Fruit fly (Drosophila melanogaster) whole organism, embryonic: ENCODE results near the gene Tcs3.

Experiments used
- CG11456 ChIP-seq: fragments of 200-800 bp; sonication (Bioruptor generic); IDR thresholded peaks from 3 replicates; pipeline ENCODE4 v1.3.6; 2022; ENCODE audit warnings: missing biosample characterization, missing genetic modification characterization
- CG13296 ChIP-seq: fragments of 200-800 bp; sonication (Bioruptor generic); optimal IDR thresholded peaks from 3 replicates; lab custom pipeline; 2018; ENCODE audit warnings: missing biosample characterization, mild to moderate bottlenecking, missing genetic modification characterization
- CG14441 ChIP-seq: fragments of 200-800 bp; sonication (Bioruptor generic); IDR thresholded peaks from 2 replicates; pipeline ENCODE4 v1.3.6; 2022; ENCODE audit warnings: missing biosample characterization, missing genetic modification characterization
- CG16815 ChIP-seq: fragments of 200-800 bp; sonication (Bioruptor generic); optimal IDR thresholded peaks from 3 replicates; lab custom pipeline; 2017; ENCODE audit warnings: missing biosample characterization, mild to moderate bottlenecking, missing genetic modification characterization
- CG17802 ChIP-seq: fragments of 200-800 bp; sonication (Bioruptor generic); optimal IDR thresholded peaks from 2 replicates; lab custom pipeline; 2018; ENCODE audit warnings: missing biosample characterization, mild to moderate bottlenecking, missing genetic modification characterization, moderate library complexity
- CG18262 ChIP-seq: fragments of 200-800 bp; optimal IDR thresholded peaks from 3 replicates; lab custom pipeline; 2019; ENCODE audit warnings: missing biosample characterization, mild to moderate bottlenecking, missing genetic modification characterization, moderate library complexity
- CG18599 ChIP-seq: fragments of 200-800 bp; sonication (Bioruptor generic); optimal IDR thresholded peaks from 3 replicates; lab custom pipeline; 2017; ENCODE audit warnings: missing biosample characterization, missing genetic modification characterization, mild to moderate bottlenecking, moderate library complexity, missing genetic modification reagents
- CG33557 ChIP-seq: fragments of 200-800 bp; sonication (Bioruptor generic); optimal IDR thresholded peaks from 2 replicates; lab custom pipeline; 2019; ENCODE audit warnings: missing biosample characterization, mild to moderate bottlenecking, missing genetic modification characterization, moderate library complexity
- CG3847 ChIP-seq: fragments of 200-800 bp; sonication (Bioruptor generic); IDR thresholded peaks from 2 replicates; pipeline ENCODE4 v1.3.6; 2022; ENCODE audit warnings: missing biosample characterization, missing genetic modification characterization
- CG42726 ChIP-seq: fragments of 200-800 bp; sonication (Bioruptor generic); IDR thresholded peaks from 2 replicates; pipeline ENCODE4 v1.3.6; 2022; ENCODE audit warnings: missing biosample characterization, missing genetic modification characterization; ENCODE audit not compliant: partially characterized antibody
- CG4282 ChIP-seq: fragments of 200-800 bp; sonication (Bioruptor generic); optimal IDR thresholded peaks from 2 replicates; lab custom pipeline; 2016; ENCODE audit warnings: missing biosample characterization, missing genetic modification characterization
- CG6175 ChIP-seq: fragments of 200-800 bp; sonication (Bioruptor generic); IDR thresholded peaks from 3 replicates; pipeline ENCODE4 v1.3.6; 2022; ENCODE audit warnings: missing biosample characterization, missing genetic modification characterization
- CG9215 ChIP-seq: fragments of 200-800 bp; sonication (Bioruptor generic); IDR thresholded peaks from 2 replicates; pipeline ENCODE4 v1.3.6; 2022; ENCODE audit warnings: missing biosample characterization, missing genetic modification characterization
- CG9817 ChIP-seq: fragments of 200-800 bp; sonication (Bioruptor generic); optimal IDR thresholded peaks from 2 replicates; lab custom pipeline; 2018; ENCODE audit warnings: missing biosample characterization, mild to moderate bottlenecking, missing genetic modification characterization, moderate library complexity
- Ets97D ChIP-seq: fragments of 200-800 bp; sonication (Bioruptor generic); optimal IDR thresholded peaks from 3 replicates; lab custom pipeline; 2016; ENCODE audit warnings: missing biosample characterization, missing genetic modification characterization
- Fer2 ChIP-seq: fragments of 200-800 bp; sonication (Bioruptor generic); optimal IDR thresholded peaks from 2 replicates; lab custom pipeline; 2018; ENCODE audit warnings: missing biosample characterization, mild to moderate bottlenecking, missing genetic modification characterization, moderate library complexity
- HHEX ChIP-seq: fragments of 200-800 bp; sonication (Bioruptor generic); optimal IDR thresholded peaks from 3 replicates; lab custom pipeline; 2017; ENCODE audit warnings: missing biosample characterization, mild to moderate bottlenecking, missing genetic modification characterization, missing genetic modification reagents
- Hmx ChIP-seq: fragments of 200-800 bp; sonication (Bioruptor generic); optimal IDR thresholded peaks from 2 replicates; lab custom pipeline; 2016; ENCODE audit warnings: missing biosample characterization, missing genetic modification characterization
- Hr51 ChIP-seq, 2 experiments: fragments of 200-800 bp; sonication (Bioruptor generic); optimal IDR thresholded peaks; 2 replicates in 1 of 2; 3 replicates in 1 of 2; lab custom pipeline; 2016 to 2018; ENCODE audit warnings: missing biosample characterization in 2 of 2, missing genetic modification characterization in 2 of 2, mild to moderate bottlenecking in 1 of 2, moderate library complexity in 1 of 2
- Lhr ChIP-seq: fragments of 200-800 bp; sonication (Bioruptor generic); optimal IDR thresholded peaks from 3 replicates; lab custom pipeline; 2017; ENCODE audit warnings: mild to moderate bottlenecking, missing biosample characterization, missing genetic modification reagents, missing genetic modification characterization
- Lpt ChIP-seq: fragments of >200 bp; optimal IDR thresholded peaks from 2 replicates; lab custom pipeline; 2018; ENCODE audit warnings: missing biosample characterization, missing genetic modification characterization
- Ptx1 ChIP-seq: fragments of 200-800 bp; sonication (Bioruptor generic); IDR thresholded peaks from 2 replicates; pipeline ENCODE4 v1.3.6; 2022; ENCODE audit warnings: missing biosample characterization, missing genetic modification characterization
- Ravus ChIP-seq: fragments of 200-800 bp; sonication (Bioruptor generic); IDR thresholded peaks from 2 replicates; pipeline ENCODE4 v1.3.6; 2022; ENCODE audit warnings: missing biosample characterization, missing genetic modification characterization
- Sox100B ChIP-seq: fragments of 200-800 bp; sonication (Bioruptor generic); optimal IDR thresholded peaks from 3 replicates; lab custom pipeline; 2018; ENCODE audit warnings: missing biosample characterization, mild to moderate bottlenecking, missing genetic modification characterization
- TFAM ChIP-seq: fragments of 200-800 bp; sonication (Bioruptor generic); optimal IDR thresholded peaks from 2 replicates; lab custom pipeline; 2017; ENCODE audit warnings: missing biosample characterization, missing genetic modification characterization, inconsistent platforms
- YL-1 ChIP-seq: fragments of 200-800 bp; sonication (Bioruptor generic); optimal IDR thresholded peaks from 3 replicates; lab custom pipeline; 2017; ENCODE audit warnings: missing biosample characterization, mild to moderate bottlenecking, missing genetic modification characterization
- ara ChIP-seq: fragments of 200-800 bp; sonication (Bioruptor generic); IDR thresholded peaks from 2 replicates; pipeline ENCODE4 v1.3.6; 2022; ENCODE audit warnings: missing biosample characterization, missing genetic modification characterization
- ash1 ChIP-seq: fragments of 200-800 bp; sonication (Bioruptor generic); optimal IDR thresholded peaks from 2 replicates; lab custom pipeline; 2018; ENCODE audit warnings: missing biosample characterization, mild to moderate bottlenecking, missing genetic modification characterization
- caup ChIP-seq: fragments of 200-800 bp; sonication (Bioruptor generic); optimal IDR thresholded peaks from 3 replicates; lab custom pipeline; 2017; ENCODE audit warnings: missing biosample characterization, mild to moderate bottlenecking, missing genetic modification characterization, moderate library complexity; ENCODE audit not compliant: severe bottlenecking
- chinmo ChIP-seq: fragments of 200-800 bp; sonication (Bioruptor generic); IDR thresholded peaks from 4 replicates; pipeline ENCODE4 v1.3.6; 2022; ENCODE audit warnings: missing biosample characterization, missing genetic modification characterization; ENCODE audit not compliant: partially characterized antibody
- crol ChIP-seq: fragments of 200-800 bp; sonication (Bioruptor generic); IDR thresholded peaks from 2 replicates; pipeline ENCODE4 v1.3.6; 2022; ENCODE audit warnings: missing biosample characterization, missing genetic modification characterization
- dm ChIP-seq: fragments of 200-800 bp; sonication (Bioruptor generic); optimal IDR thresholded peaks from 3 replicates; lab custom pipeline; 2016; ENCODE audit warnings: missing biosample characterization, missing genetic modification characterization
- en ChIP-seq: fragments of 200-800 bp; sonication (Bioruptor generic); optimal IDR thresholded peaks from 2 replicates; lab custom pipeline; 2016; ENCODE audit warnings: missing biosample characterization, missing genetic modification characterization
- exex ChIP-seq: fragments of 200-800 bp; sonication (Bioruptor generic); optimal IDR thresholded peaks from 4 replicates; lab custom pipeline; 2018; ENCODE audit warnings: missing biosample characterization, mild to moderate bottlenecking, missing genetic modification characterization, moderate library complexity
- fd64A ChIP-seq: fragments of 200-800 bp; sonication (Bioruptor generic); optimal IDR thresholded peaks from 3 replicates; lab custom pipeline; 2018; ENCODE audit warnings: missing biosample characterization, mild to moderate bottlenecking, missing genetic modification characterization
- ftz-f1 ChIP-seq: fragments of 200-800 bp; sonication (Bioruptor generic); optimal IDR thresholded peaks from 2 replicates; lab custom pipeline; 2016; ENCODE audit warnings: missing biosample characterization, missing genetic modification characterization
- gce ChIP-seq: fragments of 200-800 bp; sonication (Bioruptor generic); IDR thresholded peaks from 3 replicates; pipeline ENCODE4 v1.3.6; 2022; ENCODE audit warnings: missing biosample characterization, missing genetic modification characterization
- grau ChIP-seq: fragments of 200-800 bp; optimal IDR thresholded peaks from 3 replicates; lab custom pipeline; 2019; ENCODE audit warnings: missing biosample characterization, mild to moderate bottlenecking, missing genetic modification characterization, moderate library complexity
- gro ChIP-seq: fragments of 200-800 bp; sonication (Bioruptor generic); optimal IDR thresholded peaks from 2 replicates; lab custom pipeline; 2016; ENCODE audit warnings: missing biosample characterization, missing genetic modification characterization
- h ChIP-seq: fragments of >200 bp; optimal IDR thresholded peaks from 2 replicates; lab custom pipeline; 2017
- knrl ChIP-seq: fragments of 200-800 bp; sonication (Bioruptor generic); IDR thresholded peaks from 3 replicates; pipeline ENCODE4 v1.3.6; 2022; ENCODE audit warnings: missing biosample characterization, missing genetic modification characterization; ENCODE audit not compliant: partially characterized antibody
- mirr ChIP-seq: fragments of 200-800 bp; sonication (Bioruptor generic); optimal IDR thresholded peaks from 3 replicates; lab custom pipeline; 2018; ENCODE audit warnings: missing biosample characterization, mild to moderate bottlenecking, missing genetic modification characterization
- nerfin-2 ChIP-seq: fragments of 200-800 bp; sonication (Bioruptor generic); IDR thresholded peaks from 2 replicates; pipeline ENCODE4 v1.3.6; 2022; ENCODE audit warnings: missing biosample characterization, missing genetic modification characterization; ENCODE audit not compliant: partially characterized antibody
- pfk ChIP-seq: fragments of 200-800 bp; sonication (Bioruptor generic); optimal IDR thresholded peaks from 2 replicates; lab custom pipeline; 2018; ENCODE audit warnings: missing biosample characterization, mild to moderate bottlenecking, missing genetic modification characterization, moderate library complexity
- scrt ChIP-seq: fragments of 200-800 bp; sonication (Bioruptor generic); optimal IDR thresholded peaks from 2 replicates; lab custom pipeline; 2018; ENCODE audit warnings: missing biosample characterization, mild to moderate bottlenecking, missing genetic modification characterization, moderate library complexity
- sisA ChIP-seq: fragments of 200-800 bp; sonication (Bioruptor generic); IDR thresholded peaks from 2 replicates; pipeline ENCODE4 v1.3.6; 2022; ENCODE audit warnings: missing biosample characterization, missing genetic modification characterization
- sna ChIP-seq: fragments of 200-800 bp; sonication (Bioruptor generic); IDR thresholded peaks from 2 replicates; pipeline ENCODE4 v1.3.6; 2022; ENCODE audit warnings: missing biosample characterization, missing genetic modification characterization; ENCODE audit not compliant: partially characterized antibody
- tgo ChIP-seq: fragments of 200-800 bp; sonication (Bioruptor generic); IDR thresholded peaks from 3 replicates; pipeline ENCODE4 v1.3.6; 2022; ENCODE audit warnings: missing biosample characterization, missing genetic modification characterization
- trem ChIP-seq: fragments of 200-800 bp; optimal IDR thresholded peaks from 3 replicates; lab custom pipeline; 2019; ENCODE audit warnings: missing biosample characterization, mild to moderate bottlenecking, missing genetic modification characterization, moderate library complexity
- vvl ChIP-seq: fragments of 200-800 bp; sonication (Bioruptor generic); IDR thresholded peaks from 2 replicates; pipeline ENCODE4 v1.3.6; 2022; ENCODE audit warnings: missing biosample characterization, missing genetic modification characterization

Gene Tcs3

DNA sequence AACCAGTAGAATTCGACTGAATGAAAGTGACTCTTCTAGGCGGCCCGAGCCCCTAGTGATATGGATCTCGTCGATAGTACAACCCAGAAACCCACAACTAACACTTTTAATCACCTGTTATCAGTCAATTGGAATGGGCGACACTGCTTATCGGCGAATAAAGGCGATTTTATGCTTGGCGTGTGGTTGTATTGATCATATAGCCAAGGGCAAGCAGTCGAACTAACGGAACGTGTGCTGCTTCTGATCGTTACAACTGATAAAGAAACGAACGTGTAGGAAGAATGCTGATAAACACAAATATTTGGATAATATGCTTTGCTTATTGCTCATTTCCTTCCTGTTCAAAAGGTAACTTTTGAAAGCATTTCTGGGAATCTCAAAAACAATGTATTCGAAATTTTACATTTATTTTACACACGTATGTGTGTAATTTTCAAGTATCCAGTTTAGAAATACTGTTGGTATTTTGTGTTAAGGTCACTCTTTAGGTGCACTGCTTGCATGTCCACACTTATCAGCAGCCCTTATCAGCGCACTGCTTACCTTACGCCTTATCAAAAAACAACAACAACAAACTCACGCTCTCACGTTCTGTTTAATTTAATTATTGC is 29.5 kb downstream of the Tcs3 start, which contains the start of gene Agpat4 (continued):
- no peak for TF ChIP-seq Hr51 (GFP tag; optimal IDR thresholded peaks at IDR 0.05; lab: Kevin White, UChicago)
- no peak for TF ChIP-seq Lpt
- TF ChIP-seq ash1 (GFP tag; lab: Kevin White, UChicago): no peak
- TF ChIP-seq vvl (GFP tag; lab: Robert Waterston, UW): no peak
- no peak for TF ChIP-seq en (GFP tag; lab: Kevin White, UChicago)
- TF ChIP-seq Ptx1 (GFP tag; lab: Robert Waterston, UW): no peak
- peak; percentile 88 for TF ChIP-seq exex (tag; lab: Kevin White, UChicago)
- TF ChIP-seq Fer2 (tag; lab: Kevin White, UChicago): no peak
- no peak for TF ChIP-seq grau (tag; lab: Kevin White, UChicago)
- no peak for TF ChIP-seq h (lab: Kevin White, UChicago)
- no peak for TF ChIP-seq CG17802
- TF ChIP-seq fd64A (GFP tag; lab: Kevin White, UChicago): no peak
- TF ChIP-seq CG18262 (tag; lab: Kevin White, UChicago): no peak
- no peak for TF ChIP-seq TFAM (GFP tag; lab: Kevin White, UChicago)
- TF ChIP-seq ftz-f1 (GFP tag; lab: Kevin White, UChicago): peak; percentile 42
- TF ChIP-seq CG9215 (GFP tag; lab: Robert Waterston, UW): no peak
- TF ChIP-seq HHEX (GFP tag; lab: Kevin White, UChicago): peak; percentile 13
- TF ChIP-seq CG16815: no peak
- TF ChIP-seq sna: no peak
- no peak for TF ChIP-seq dm (GFP tag; lab: Kevin White, UChicago)
- no peak for TF ChIP-seq CG6175 (GFP tag; lab: Robert Waterston, UW)
- no peak for TF ChIP-seq CG13296
- TF ChIP-seq CG42726: peak; percentile 68; the same call in 1 of the 2 replicates
- TF ChIP-seq pfk (GFP tag; lab: Kevin White, UChicago): no peak
- TF ChIP-seq sisA (GFP tag; lab: Robert Waterston, UW): no peak
- no peak for TF ChIP-seq Ravus (GFP tag; lab: Robert Waterston, UW)
- TF ChIP-seq CG18599 (GFP tag; lab: Kevin White, UChicago): no peak
- no peak for TF ChIP-seq tgo
- peak; percentile 46 for TF ChIP-seq Ets97D (GFP tag; lab: Kevin White, UChicago)
- no peak for TF ChIP-seq CG11456 (GFP tag; lab: Robert Waterston, UW)
- no peak for TF ChIP-seq CG9817
- no peak for TF ChIP-seq scrt
- peak; percentile 87 for TF ChIP-seq mirr (GFP tag; lab: Kevin White, UChicago)
- TF ChIP-seq Hmx (GFP tag; lab: Kevin White, UChicago): no peak
- no peak for TF ChIP-seq ara
- TF ChIP-seq crol: no peak
- TF ChIP-seq trem: no peak
- TF ChIP-seq CG4282: no peak
- TF ChIP-seq CG33557: no peak
- no peak for TF ChIP-seq Sox100B
- TF ChIP-seq caup (GFP tag; lab: Kevin White, UChicago): peak; percentile 2
- no peak for TF ChIP-seq gce (GFP tag; lab: Robert Waterston, UW)
- TF ChIP-seq chinmo (GFP tag; lab: Robert Waterston, UW): 0 out of 4 replicates have a peak, but pooled peaks have one; percentile 39
- TF ChIP-seq knrl (GFP tag; lab: Robert Waterston, UW): peak; percentile 56; the same call in 2 of the 3 replicates
- TF ChIP-seq CG3847 (GFP tag; lab: Robert Waterston, UW): no peak
- no peak for TF ChIP-seq nerfin-2 (GFP tag; lab: Robert Waterston, UW)
- TF ChIP-seq CG14441: no peak
- TF ChIP-seq YL-1 (GFP tag; lab: Kevin White, UChicago): no peak
- TF ChIP-seq Lhr: peak; percentile 82
- TF ChIP-seq gro (GFP tag; lab: Kevin White, UChicago): no peak
